Fruit fly (Drosophila melanogaster) whole organism, adult: Measurements from ENCODE around the gene Nepl5.

Experiments used
- CG1620 ChIP-seq: fragments of 200-800 bp; sonication (Bioruptor generic); optimal IDR thresholded peaks from 2 replicates; lab custom pipeline; 2016; ENCODE audit warnings: missing biosample characterization, missing genetic modification characterization
- CG7101 ChIP-seq: fragments of 200-800 bp; sonication (Bioruptor generic); optimal IDR thresholded peaks from 2 replicates; lab custom pipeline; 2018; ENCODE audit warnings: missing biosample characterization, mild to moderate bottlenecking, missing genetic modification characterization, moderate library complexity
- Clk ChIP-seq: fragments of 200-800 bp; sonication (Bioruptor generic); optimal IDR thresholded peaks from 2 replicates; lab custom pipeline; 2017; ENCODE audit warnings: missing biosample characterization, missing genetic modification characterization
- toe ChIP-seq: fragments of 200-800 bp; sonication (Bioruptor generic); optimal IDR thresholded peaks from 2 replicates; lab custom pipeline; 2016; ENCODE audit warnings: missing biosample characterization, missing genetic modification characterization

DNA sequence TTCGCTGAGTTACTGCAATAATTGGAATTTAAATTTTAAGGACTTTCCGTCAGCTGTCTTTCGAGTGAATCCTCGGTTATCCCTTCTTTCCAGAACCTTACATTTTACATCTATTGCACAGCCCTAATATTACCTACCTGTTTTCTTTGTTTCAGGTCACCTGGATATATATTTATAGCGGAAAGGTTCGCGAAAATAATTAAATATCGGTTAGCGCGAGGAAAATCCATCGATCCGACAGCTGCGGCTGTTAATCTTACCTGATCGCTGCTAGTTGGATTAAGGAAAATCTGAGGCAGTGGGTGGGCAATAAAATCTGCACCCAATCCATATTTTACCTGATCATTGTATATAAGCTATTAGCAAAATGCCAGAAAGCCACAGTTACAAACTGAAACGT, 7.9 kb upstream of the Nepl5 start:
- no peak for TF ChIP-seq CG1620 (GFP tag; lab: Kevin White, UChicago)
- TF ChIP-seq toe, result no peak
- TF ChIP-seq CG7101 (tag; lab: Kevin White, UChicago), result no peak
- TF ChIP-seq Clk (GFP tag; lab: Kevin White, UChicago), result no peak
